Worm (Caenorhabditis elegans) whole organism, mixed stage, embryonic: Measurements from ENCODE around the gene nhr-258.

Experiments used
- elt-3 ChIP-seq: fragments of 150-350 bp; optimal IDR thresholded peaks from 2 replicates; lab custom pipeline; 2014; ENCODE audit warnings: missing biosample characterization, missing genetic modification characterization
- nhr-28 ChIP-seq: fragments of 150-350 bp; optimal IDR thresholded peaks from 2 replicates; lab custom pipeline; 2014; ENCODE audit warnings: missing biosample characterization, missing genetic modification characterization

ce11 chrIV:8023861-8024260, 20.9 kb upstream of the nhr-258 start:
- TF ChIP-seq nhr-28 (tag; lab: Kevin White, UChicago) (no peak), elt-3 (tag; lab: Kevin White, UChicago) (no peak)
